Worm (Caenorhabditis elegans) whole organism, L4 larva: Measurements from ENCODE around the gene fbxa-61.
A peak's percentile ranks its signal among the peaks of the same experiment; 100 is the strongest.

Source experiments
- D1046.2 ChIP-seq: fragments of 200-800 bp; sonication (Bioruptor generic); IDR thresholded peaks from 2 replicates; pipeline ENCODE4 v1.3.6; 2022; ENCODE audit warnings: missing genetic modification characterization, missing compliant biosample characterization
- F26F4.8 ChIP-seq: fragments of 200-800 bp; sonication (Bioruptor generic); conservative IDR thresholded peaks from 2 replicates; pipeline ENCODE4 v1.3.6; 2022; ENCODE audit warnings: missing genetic modification characterization, missing compliant biosample characterization
- T20F7.1 ChIP-seq: fragments of 200-800 bp; sonication (Bioruptor generic); optimal IDR thresholded peaks from 2 replicates; lab custom pipeline; 2018; ENCODE audit warnings: mild to moderate bottlenecking, missing genetic modification characterization, missing compliant biosample characterization
- Y75B8A.6 ChIP-seq: fragments of 200-800 bp; sonication (Bioruptor generic); IDR thresholded peaks from 2 replicates; pipeline ENCODE4 v1.3.6; 2022; ENCODE audit warnings: missing genetic modification reagents, missing genetic modification characterization, missing compliant biosample characterization
- ZK546.5 ChIP-seq, 2 experiments: sonication (generic microtip); optimal IDR thresholded peaks; 2 replicates each; lab custom pipeline; 2017; ENCODE audit warnings: missing biosample characterization in 2 of 2, missing genetic modification characterization in 2 of 2
- aha-1 ChIP-seq: fragments of 150-350 bp; peaks from one replicate; lab custom pipeline; 2014; ENCODE audit warnings: missing biosample characterization, missing genetic modification characterization
- aly-2 ChIP-seq: sonication (generic microtip); optimal IDR thresholded peaks from 2 replicates; lab custom pipeline; 2018; ENCODE audit warnings: missing biosample characterization, missing genetic modification characterization
- arid-1 ChIP-seq: fragments of 200-800 bp; sonication (Bioruptor generic); conservative IDR thresholded peaks from 2 replicates; pipeline ENCODE4 v1.3.6; 2022; ENCODE audit warnings: missing genetic modification reagents, missing genetic modification characterization, missing compliant biosample characterization
- attf-4 ChIP-seq: sonication (generic microtip); optimal IDR thresholded peaks from 3 replicates; lab custom pipeline; 2017; ENCODE audit warnings: missing biosample characterization, missing genetic modification characterization
- ceh-32 ChIP-seq: sonication (generic microtip); optimal IDR thresholded peaks from 2 replicates; lab custom pipeline; 2016; ENCODE audit warnings: mild to moderate bottlenecking, missing genetic modification characterization, missing compliant biosample characterization; ENCODE audit not compliant: poor library complexity
- ceh-44 ChIP-seq: fragments of 200-800 bp; sonication (Bioruptor generic); IDR thresholded peaks from 2 replicates; pipeline ENCODE4 v1.3.6; 2022; ENCODE audit warnings: missing genetic modification reagents, missing genetic modification characterization, missing compliant biosample characterization
- ces-1 ChIP-seq: fragments of 150-350 bp; sonication (generic microtip); optimal IDR thresholded peaks from 4 replicates; lab custom pipeline; 2014; ENCODE audit warnings: missing biosample characterization, missing genetic modification reagents, missing genetic modification characterization
- daf-16 ChIP-seq, 3 experiments: sonication (generic microtip); optimal IDR thresholded peaks; 2 replicates each; lab custom pipeline; 2016 to 2017; ENCODE audit warnings: missing genetic modification characterization in 3 of 3, missing genetic modification reagents in 3 of 3, mild to moderate bottlenecking in 2 of 3, missing compliant biosample characterization in 2 of 3, missing biosample characterization in 1 of 3, moderate library complexity in 1 of 3
- dpl-1 ChIP-seq: fragments of 150-350 bp; optimal IDR thresholded peaks from 2 replicates; lab custom pipeline; 2014; ENCODE audit warnings: missing biosample characterization, missing genetic modification reagents, missing genetic modification characterization
- dve-1 ChIP-seq: sonication (generic microtip); optimal IDR thresholded peaks from 2 replicates; lab custom pipeline; 2017; ENCODE audit warnings: antibody characterized with exemption, mild to moderate bottlenecking, missing genetic modification characterization, missing compliant biosample characterization; ENCODE audit not compliant: insufficient read depth
- gei-8 ChIP-seq: fragments of 200-800 bp; sonication (Bioruptor generic); optimal IDR thresholded peaks from 2 replicates; lab custom pipeline; 2018; ENCODE audit warnings: mild to moderate bottlenecking, missing genetic modification characterization, missing compliant biosample characterization
- hlh-11 ChIP-seq: fragments of 200-800 bp; sonication (Bioruptor generic); optimal IDR thresholded peaks from 2 replicates; lab custom pipeline; 2018; ENCODE audit warnings: mild to moderate bottlenecking, missing genetic modification characterization, missing compliant biosample characterization
- lin-15B ChIP-seq: fragments of 150-350 bp; sonication (generic microtip); optimal IDR thresholded peaks from 3 replicates; lab custom pipeline; 2014; ENCODE audit warnings: missing biosample characterization, missing genetic modification characterization
- lin-38 ChIP-seq: fragments of 200-800 bp; sonication (Bioruptor generic); IDR thresholded peaks from 2 replicates; pipeline ENCODE4 v1.3.6; 2022; ENCODE audit warnings: missing genetic modification reagents, missing genetic modification characterization, missing compliant biosample characterization
- madf-9 ChIP-seq: fragments of 200-800 bp; sonication (Bioruptor generic); conservative IDR thresholded peaks from 2 replicates; pipeline ENCODE4 v1.3.6; 2022; ENCODE audit warnings: missing genetic modification reagents, missing genetic modification characterization, missing compliant biosample characterization
- mes-2 ChIP-seq: sonication (generic microtip); optimal IDR thresholded peaks from 2 replicates; lab custom pipeline; 2016; ENCODE audit warnings: missing genotype, mild to moderate bottlenecking, missing genetic modification characterization, missing compliant biosample characterization; ENCODE audit not compliant: poor library complexity, severe bottlenecking
- mxl-2 ChIP-seq: fragments of 200-800 bp; sonication (Bioruptor generic); conservative IDR thresholded peaks from 2 replicates; pipeline ENCODE4 v1.3.6; 2022; ENCODE audit warnings: missing genetic modification reagents, missing genetic modification characterization, missing compliant biosample characterization
- mxl-3 ChIP-seq: fragments of 200-800 bp; sonication (Bioruptor generic); optimal IDR thresholded peaks from 2 replicates; lab custom pipeline; 2018; ENCODE audit warnings: mild to moderate bottlenecking, missing genetic modification characterization, missing compliant biosample characterization
- nhr-10 ChIP-seq: fragments of 150-350 bp; optimal IDR thresholded peaks from 2 replicates; lab custom pipeline; 2014; ENCODE audit warnings: missing biosample characterization, missing genetic modification characterization
- nhr-25 ChIP-seq: sonication (generic microtip); optimal IDR thresholded peaks from 2 replicates; lab custom pipeline; 2017; ENCODE audit warnings: missing genetic modification characterization, mild to moderate bottlenecking, missing compliant biosample characterization, antibody characterized with exemption, moderate library complexity, borderline replicate concordance; ENCODE audit not compliant: insufficient read depth
- nhr-28 ChIP-seq: fragments of 150-350 bp; optimal IDR thresholded peaks from 2 replicates; lab custom pipeline; 2014; ENCODE audit warnings: missing biosample characterization, missing genetic modification characterization
- nhr-42 ChIP-seq: fragments of 200-800 bp; sonication (Bioruptor generic); IDR thresholded peaks from 2 replicates; pipeline ENCODE4 v1.3.6; 2022; ENCODE audit warnings: missing genetic modification characterization, missing compliant biosample characterization
- nhr-6 ChIP-seq: fragments of 150-350 bp; optimal IDR thresholded peaks from 2 replicates; lab custom pipeline; 2014; ENCODE audit warnings: missing biosample characterization, missing genetic modification characterization
- nhr-77 ChIP-seq: fragments of 150-350 bp; optimal IDR thresholded peaks from 2 replicates; lab custom pipeline; 2014; ENCODE audit warnings: missing biosample characterization, missing genetic modification characterization
- pha-4 ChIP-seq, 2 experiments: fragments of 150-350 bp in 1 of 2; fragments of 200-800 bp in 1 of 2; sonication (Bioruptor generic) in 1 of 2; IDR thresholded peaks in 1 of 2; optimal IDR thresholded peaks in 1 of 2; 2 replicates each; pipeline versions ENCODE4 v1.3.6 to Lab custom; 2014 to 2022; ENCODE audit warnings: missing genetic modification characterization in 2 of 2, missing genetic modification reagents in 2 of 2, missing biosample characterization in 1 of 2, missing compliant biosample characterization in 1 of 2
- php-3 ChIP-seq: fragments of 200-800 bp; sonication (Bioruptor generic); IDR thresholded peaks from 2 replicates; pipeline ENCODE4 v1.3.6; 2022; ENCODE audit warnings: missing genetic modification reagents, missing genetic modification characterization, missing compliant biosample characterization
- pqm-1 ChIP-seq: sonication (generic microtip); optimal IDR thresholded peaks from 2 replicates; lab custom pipeline; 2017; ENCODE audit warnings: missing biosample characterization, missing genetic modification characterization
- rbr-2 ChIP-seq: sonication (generic microtip); optimal IDR thresholded peaks from 2 replicates; lab custom pipeline; 2016; ENCODE audit warnings: missing genotype, missing genetic modification characterization, missing compliant biosample characterization
- set-16 ChIP-seq: fragments of 200-800 bp; sonication (Bioruptor generic); IDR thresholded peaks from 2 replicates; pipeline ENCODE4 v1.3.6; 2022; ENCODE audit warnings: missing genetic modification reagents, missing genetic modification characterization, missing compliant biosample characterization
- spr-1 ChIP-seq: sonication (generic microtip); optimal IDR thresholded peaks from 2 replicates; lab custom pipeline; 2016; ENCODE audit warnings: mild to moderate bottlenecking, missing genetic modification characterization, missing compliant biosample characterization
- unc-39 ChIP-seq: sonication (generic microtip); optimal IDR thresholded peaks from 2 replicates; lab custom pipeline; 2017; ENCODE audit warnings: missing biosample characterization, missing genetic modification characterization
- zip-11 ChIP-seq: fragments of 200-800 bp; sonication (Bioruptor generic); IDR thresholded peaks from 2 replicates; pipeline ENCODE4 v1.3.6; 2022; ENCODE audit warnings: missing genetic modification characterization, missing compliant biosample characterization

fbxa-61 gene

ce11 chrIII:1225116-1225515 is 13.7 kb upstream of the fbxa-61 start:
- TF ChIP-seq set-16 (GFP tag; lab: Robert Waterston, UW): peak; percentile 49; the same call in 1 of the 2 replicates
- no peak for TF ChIP-seq mxl-2 (GFP tag; lab: Robert Waterston, UW)
- no peak for TF ChIP-seq lin-15B (tag; lab: Kevin White, UChicago)

ce11 chrIII:1225595-1225994 is 13.3 kb upstream of the fbxa-61 start:
- TF ChIP-seq spr-1 (tag; lab: Kevin White, UChicago): no peak
- no peak for TF ChIP-seq mxl-2 (GFP tag; lab: Robert Waterston, UW)
- no peak for TF ChIP-seq Y75B8A.6 (GFP tag; lab: Robert Waterston, UW)
- no peak for TF ChIP-seq pqm-1
- no peak for TF ChIP-seq ZK546.5 (tag; optimal IDR thresholded peaks at IDR 0.05; lab: Kevin White, UChicago)
- no peak for TF ChIP-seq T20F7.1 (GFP tag; lab: Kevin White, UChicago)
- TF ChIP-seq unc-39: no peak
- TF ChIP-seq nhr-77 (tag; lab: Kevin White, UChicago): no peak
- TF ChIP-seq mxl-3 (GFP tag; lab: Kevin White, UChicago): no peak
- TF ChIP-seq aha-1 (tag; lab: Kevin White, UChicago): no peak
- no peak for TF ChIP-seq nhr-25 (tag; lab: Kevin White, UChicago)
- TF ChIP-seq F26F4.8: no peak

ce11 chrIII:1226256-1226655 is 12.6 kb upstream of the fbxa-61 start:
- TF ChIP-seq lin-38 (GFP tag; lab: Robert Waterston, UW) (no peak), ces-1 (no peak), pqm-1 (peak; percentile 46), nhr-10 (tag; lab: Kevin White, UChicago) (no peak), daf-16 (GFP tag; optimal IDR thresholded peaks at IDR 0.05; lab: Kevin White, UChicago) (no peak), daf-16 (tag; optimal IDR thresholded peaks at IDR 0.05; lab: Kevin White, UChicago) (peak; percentile 44), nhr-42 (GFP tag; lab: Robert Waterston, UW) (no peak), pha-4 (GFP tag; IDR thresholded peaks at IDR 0.05; lab: Robert Waterston, UW) (no peak), pha-4 (tag; optimal IDR thresholded peaks at IDR 0.05; lab: Kevin White, UChicago) (peak; percentile 84), nhr-6 (tag; lab: Kevin White, UChicago) (peak; percentile 61), aly-2 (tag; lab: Kevin White, UChicago) (no peak), rbr-2 (tag; lab: Kevin White, UChicago) (no peak), attf-4 (no peak), gei-8 (GFP tag; lab: Kevin White, UChicago) (no peak), php-3 (GFP tag; lab: Robert Waterston, UW) (0 out of 2 replicates have a peak, but pooled peaks have one; percentile 51), nhr-28 (tag; lab: Kevin White, UChicago) (peak; percentile 41), dpl-1 (GFP tag; lab: Kevin White, UChicago) (no peak), F26F4.8 (no peak), mes-2 (tag; lab: Kevin White, UChicago) (peak; percentile 0), madf-9 (GFP tag; lab: Robert Waterston, UW) (no peak), aha-1 (tag; lab: Kevin White, UChicago) (no peak), Y75B8A.6 (GFP tag; lab: Robert Waterston, UW) (no peak), zip-11 (no peak), arid-1 (GFP tag; lab: Robert Waterston, UW) (no peak), dve-1 (tag; lab: Kevin White, UChicago) (peak; percentile 9), lin-15B (tag; lab: Kevin White, UChicago) (no peak), hlh-11 (peak; percentile 21), T20F7.1 (GFP tag; lab: Kevin White, UChicago) (no peak), D1046.2 (GFP tag; lab: Robert Waterston, UW) (0 out of 2 replicates have a peak, but pooled peaks have one; percentile 44), ceh-32 (no peak), ceh-44 (no peak)
- TF ChIP-seq, all 104 proteins: peak for 10
